Worm (Caenorhabditis elegans) whole organism, L3 larva: ENCODE results near the gene mcm-6.

Experiments used
- ZK546.5 ChIP-seq: sonication (generic microtip); optimal IDR thresholded peaks from 2 replicates; lab custom pipeline; 2017; ENCODE audit warnings: missing biosample characterization, missing genetic modification characterization
- aly-2 ChIP-seq: fragments of 150-350 bp; optimal IDR thresholded peaks from 2 replicates; lab custom pipeline; 2014; ENCODE audit warnings: missing biosample characterization, missing genetic modification characterization
- ama-1 ChIP-seq: fragments of 150-350 bp; optimal IDR thresholded peaks from 2 replicates; lab custom pipeline; 2018
- ceh-16 ChIP-seq: sonication (generic microtip); optimal IDR thresholded peaks from 2 replicates; lab custom pipeline; 2017; ENCODE audit warnings: missing biosample characterization, missing genetic modification characterization
- ceh-82 ChIP-seq: fragments of 150-350 bp; optimal IDR thresholded peaks from 2 replicates; lab custom pipeline; 2014; ENCODE audit warnings: missing biosample characterization, missing genetic modification characterization
- daf-12 ChIP-seq: fragments of 150-350 bp; optimal IDR thresholded peaks from 2 replicates; lab custom pipeline; 2014; ENCODE audit warnings: missing biosample characterization, missing genetic modification reagents, missing genetic modification characterization
- egl-27 ChIP-seq: sonication (generic microtip); optimal IDR thresholded peaks from 4 replicates; lab custom pipeline; 2017; ENCODE audit warnings: missing biosample characterization, missing genetic modification reagents, missing genetic modification characterization
- egl-5 ChIP-seq: fragments of 150-350 bp; optimal IDR thresholded peaks from 2 replicates; lab custom pipeline; 2017; ENCODE audit warnings: missing biosample characterization, missing genetic modification reagents, missing genetic modification characterization, inconsistent platforms
- elt-1 ChIP-seq: fragments of 150-350 bp; optimal IDR thresholded peaks from 2 replicates; lab custom pipeline; 2014; ENCODE audit warnings: missing biosample characterization, missing genetic modification characterization
- elt-2 ChIP-seq: sonication (generic microtip); optimal IDR thresholded peaks from 2 replicates; lab custom pipeline; 2016; ENCODE audit warnings: missing genetic modification reagents, mild to moderate bottlenecking, missing genetic modification characterization, missing compliant biosample characterization
- elt-3 ChIP-seq, 3 experiments: fragments of 150-350 bp in 1 of 3; sonication (generic microtip) in 2 of 3; optimal IDR thresholded peaks; 2 replicates in 2 of 3; 4 replicates in 1 of 3; lab custom pipeline; 2014 to 2017; ENCODE audit warnings: missing biosample characterization in 3 of 3, missing genetic modification characterization in 3 of 3
- eor-1 ChIP-seq, 2 experiments: fragments of 150-350 bp; optimal IDR thresholded peaks; 2 replicates each; lab custom pipeline; 2014 to 2018; ENCODE audit warnings: missing biosample characterization in 2 of 2, missing genetic modification characterization in 2 of 2
- fkh-10 ChIP-seq: sonication (generic microtip); optimal IDR thresholded peaks from 2 replicates; lab custom pipeline; 2017; ENCODE audit warnings: missing biosample characterization, missing genetic modification reagents, missing genetic modification characterization
- fos-1 ChIP-seq: fragments of 150-350 bp; optimal IDR thresholded peaks from 2 replicates; lab custom pipeline; 2014; ENCODE audit warnings: missing biosample characterization, missing genetic modification characterization
- jun-1 ChIP-seq: fragments of 150-350 bp; optimal IDR thresholded peaks from 2 replicates; lab custom pipeline; 2014; ENCODE audit warnings: missing biosample characterization, missing genetic modification reagents, missing genetic modification characterization
- lin-15B ChIP-seq: fragments of 150-350 bp; optimal IDR thresholded peaks from 2 replicates; lab custom pipeline; 2014; ENCODE audit warnings: missing biosample characterization, missing genetic modification characterization
- lsy-12 ChIP-seq: sonication (generic microtip); optimal IDR thresholded peaks from 2 replicates; lab custom pipeline; 2016; ENCODE audit warnings: mild to moderate bottlenecking, missing genetic modification characterization, missing compliant biosample characterization
- nfya-1 ChIP-seq: sonication (generic microtip); optimal IDR thresholded peaks from 2 replicates; lab custom pipeline; 2017; ENCODE audit warnings: missing genetic modification characterization, mild to moderate bottlenecking, missing compliant biosample characterization, antibody characterized with exemption, moderate library complexity; ENCODE audit not compliant: insufficient read depth
- nhr-12 ChIP-seq: fragments of 150-350 bp; optimal IDR thresholded peaks from 2 replicates; lab custom pipeline; 2014; ENCODE audit warnings: missing biosample characterization, missing genetic modification characterization
- nhr-23 ChIP-seq: fragments of 150-350 bp; optimal IDR thresholded peaks from 2 replicates; lab custom pipeline; 2014; ENCODE audit warnings: missing biosample characterization, missing genetic modification reagents, missing genetic modification characterization
- nhr-25 ChIP-seq: sonication (generic microtip); optimal IDR thresholded peaks from 2 replicates; lab custom pipeline; 2017; ENCODE audit warnings: missing biosample characterization, missing genetic modification characterization
- nhr-28 ChIP-seq: fragments of 150-350 bp; optimal IDR thresholded peaks from 2 replicates; lab custom pipeline; 2014; ENCODE audit warnings: missing biosample characterization, missing genetic modification characterization
- nhr-43 ChIP-seq: sonication (generic microtip); optimal IDR thresholded peaks from 2 replicates; lab custom pipeline; 2016; ENCODE audit warnings: mild to moderate bottlenecking, missing genetic modification characterization, missing compliant biosample characterization; ENCODE audit not compliant: poor library complexity, severe bottlenecking
- nhr-77 ChIP-seq: fragments of 150-350 bp; optimal IDR thresholded peaks from 2 replicates; lab custom pipeline; 2014; ENCODE audit warnings: missing biosample characterization, missing genetic modification characterization
- pha-4 ChIP-seq: fragments of 150-350 bp; optimal IDR thresholded peaks from 2 replicates; lab custom pipeline; 2014; ENCODE audit warnings: missing biosample characterization, missing genetic modification reagents, missing genetic modification characterization
- pqm-1 ChIP-seq: fragments of 150-350 bp; optimal IDR thresholded peaks from 2 replicates; lab custom pipeline; 2017; ENCODE audit warnings: missing biosample characterization, missing genetic modification characterization, inconsistent platforms
- sea-2 ChIP-seq: fragments of 150-350 bp; sonication (generic microtip); optimal IDR thresholded peaks from 4 replicates; lab custom pipeline; 2014; ENCODE audit warnings: missing biosample characterization, missing genetic modification reagents, missing genetic modification characterization
- tbx-2 ChIP-seq: sonication (generic microtip); optimal IDR thresholded peaks from 2 replicates; lab custom pipeline; 2016; ENCODE audit warnings: mild to moderate bottlenecking, missing genetic modification characterization, missing compliant biosample characterization
- zag-1 ChIP-seq: fragments of 150-350 bp; optimal IDR thresholded peaks from 2 replicates; lab custom pipeline; 2014; ENCODE audit warnings: missing biosample characterization, missing genetic modification characterization

Gene mcm-6

ce11 chrIII:9748694-9749093 lies 45.5 kb upstream of the mcm-6 start, which contains the start of gene T05G5.4:
TSS of gene T05G5.4 (plus strand) at chrIII:9748934.
- no peak for TF ChIP-seq sea-2 (GFP tag; lab: Kevin White, UChicago)
- TF ChIP-seq jun-1 (tag; lab: Kevin White, UChicago): no peak
- no peak for TF ChIP-seq egl-5 (tag; lab: Kevin White, UChicago)
- no peak for TF ChIP-seq elt-3 (tag; optimal IDR thresholded peaks at IDR 0.05; lab: Kevin White, UChicago)
- no peak for TF ChIP-seq lsy-12 (tag; lab: Kevin White, UChicago)
- no peak for TF ChIP-seq aly-2
- no peak for TF ChIP-seq ama-1 (lab: Kevin White, UChicago)

ce11 chrIII:9751074-9751473 lies 43.1 kb upstream of the mcm-6 start, which contains the start of gene T05G5.5:
TSS of gene T05G5.5 (minus strand) at chrIII:9751432.
- TF ChIP-seq ama-1 (lab: Kevin White, UChicago) (peak; percentile 59), daf-12 (tag; lab: Kevin White, UChicago) (no peak), nhr-12 (no peak), egl-27 (no peak), lin-15B (tag; lab: Kevin White, UChicago) (no peak), elt-2 (tag; lab: Kevin White, UChicago) (peak; percentile 5), tbx-2 (tag; lab: Kevin White, UChicago) (no peak), nhr-43 (peak; percentile 79)

ce11 chrIII:9752852-9753251 lies 41.3 kb upstream of the mcm-6 start, which contains the start of gene ech-6:
TSS of gene ech-6 (minus strand) at chrIII:9752883.
- TF ChIP-seq lsy-12 (tag; lab: Kevin White, UChicago): peak; percentile 4
- TF ChIP-seq nhr-28 (tag; lab: Kevin White, UChicago): no peak
- TF ChIP-seq fos-1 (tag; lab: Kevin White, UChicago): no peak
- TF ChIP-seq lin-15B (tag; lab: Kevin White, UChicago): no peak
- peak; percentile 20 for TF ChIP-seq nfya-1 (tag; lab: Kevin White, UChicago)
- TF ChIP-seq daf-12 (tag; lab: Kevin White, UChicago): no peak
- TF ChIP-seq nhr-77 (tag; lab: Kevin White, UChicago): no peak
- no peak for TF ChIP-seq egl-5 (tag; lab: Kevin White, UChicago)
- TF ChIP-seq egl-27: no peak
- TF ChIP-seq nhr-43: peak; percentile 70
- peak; percentile 7 for TF ChIP-seq ama-1 (lab: Kevin White, UChicago)
- TF ChIP-seq pha-4 (tag; lab: Kevin White, UChicago): peak; percentile 65
- TF ChIP-seq elt-2 (tag; lab: Kevin White, UChicago): peak; percentile 40
- TF ChIP-seq ceh-82: no peak
- TF ChIP-seq fkh-10 (GFP tag; lab: Kevin White, UChicago): no peak
- peak; percentile 35 for TF ChIP-seq pqm-1 (tag; lab: Kevin White, UChicago)
- TF ChIP-seq, all 47 proteins: peak for 7

ce11 chrIII:9757414-9757813 lies 36.8 kb upstream of the mcm-6 start, which contains the start of gene vps-53:
TSS of gene vps-53 (minus strand) at chrIII:9757514.
- no peak for TF ChIP-seq egl-5 (tag; lab: Kevin White, UChicago)
- TF ChIP-seq pha-4 (tag; lab: Kevin White, UChicago): no peak
- no peak for TF ChIP-seq ZK546.5 (tag; lab: Kevin White, UChicago)
- no peak for TF ChIP-seq nhr-25 (tag; lab: Kevin White, UChicago)
- TF ChIP-seq sea-2 (GFP tag; lab: Kevin White, UChicago): no peak
- no peak for TF ChIP-seq nfya-1 (tag; lab: Kevin White, UChicago)
- no peak for TF ChIP-seq elt-1 (tag; lab: Kevin White, UChicago)
- TF ChIP-seq fkh-10 (GFP tag; lab: Kevin White, UChicago): no peak
- TF ChIP-seq pqm-1 (tag; lab: Kevin White, UChicago): no peak

ce11 chrIII:9758848-9759247 lies 35.3 kb upstream of the mcm-6 start, which contains the start of gene rmd-1:
TSS of gene rmd-1 (plus strand) at chrIII:9759094.
- TF ChIP-seq lin-15B (tag; lab: Kevin White, UChicago) (no peak), ceh-16 (tag; lab: Kevin White, UChicago) (no peak), nhr-23 (no peak), fkh-10 (GFP tag; lab: Kevin White, UChicago) (no peak), eor-1 (tag; optimal IDR thresholded peaks at IDR 0.05; lab: Kevin White, UChicago) (no peak), pha-4 (tag; lab: Kevin White, UChicago) (no peak)

- TF ChIP-seq ZK546.5 (tag; lab: Kevin White, UChicago) (no peak), zag-1 (tag; lab: Kevin White, UChicago) (no peak), tbx-2 (tag; lab: Kevin White, UChicago) (no peak), jun-1 (tag; lab: Kevin White, UChicago) (no peak), pqm-1 (tag; lab: Kevin White, UChicago) (no peak), nhr-23 (no peak), fos-1 (tag; lab: Kevin White, UChicago) (no peak)
Observed at ce11 chrIII:9760184-9760583, 34.0 kb upstream of the mcm-6 start.
